Worm (Caenorhabditis elegans) whole organism, mixed stage, embryonic: Measurements from ENCODE around the gene fat-1.

Source experiments
- nhr-76 ChIP-seq: sonication (generic microtip); optimal IDR thresholded peaks from 2 replicates; lab custom pipeline; 2017; ENCODE audit warnings: missing biosample characterization, missing genetic modification characterization
- snpc-4 ChIP-seq: fragments of 150-350 bp; optimal IDR thresholded peaks from 2 replicates; lab custom pipeline; 2014; ENCODE audit warnings: missing biosample characterization, missing genetic modification characterization
- unc-62 ChIP-seq: fragments of 150-350 bp; optimal IDR thresholded peaks from 2 replicates; lab custom pipeline; 2014; ENCODE audit warnings: missing biosample characterization, missing genetic modification reagents, missing genetic modification characterization

- TF ChIP-seq nhr-76 (tag; lab: Kevin White, UChicago) = no peak
- no peak for TF ChIP-seq snpc-4
- TF ChIP-seq unc-62 (GFP tag; lab: Kevin White, UChicago) = no peak
Measured at ce11 chrIV:13323823-13324359, 8.4 kb downstream of the fat-1 start, which contains the start of gene fat-2.
